Fruit fly (Drosophila melanogaster): ENCODE results near the gene Snmp1.

DNA sequence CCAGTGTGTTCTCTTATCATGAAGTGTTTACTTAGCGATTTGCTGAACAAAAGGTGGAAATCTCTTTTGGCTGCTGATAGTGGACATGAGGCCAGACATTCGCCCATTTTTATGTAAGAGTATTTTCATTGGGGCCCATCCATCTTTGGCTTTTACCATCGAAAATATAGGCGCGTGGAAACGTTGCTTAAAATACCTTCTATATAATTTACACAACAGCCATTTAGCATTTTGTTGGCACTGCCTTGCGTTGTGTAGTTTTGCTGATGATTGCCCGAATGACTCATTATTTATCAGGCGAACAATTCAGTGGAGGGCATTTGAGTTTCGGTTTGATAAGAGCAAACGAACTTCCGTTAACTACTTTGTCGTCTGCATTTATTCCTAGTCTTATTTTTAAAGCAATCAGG is 6.4 kb downstream of the Snmp1 start:
- peak; percentile 44 for TF ChIP-seq CG33017 (tag; optimal IDR thresholded peaks at IDR 0.05)
- peak; percentile 51 for TF ChIP-seq cic (GFP tag; optimal IDR thresholded peaks at IDR 0.05)
- TF ChIP-seq CG7101 (tag; optimal IDR thresholded peaks at IDR 0.05): peak; percentile 8
- peak; percentile 12 for TF ChIP-seq Mnt (GFP tag; optimal IDR thresholded peaks at IDR 0.05)
- TF ChIP-seq Hr96 (GFP tag; optimal IDR thresholded peaks at IDR 0.05): no peak
- no peak for TF ChIP-seq CG11617 (GFP tag; optimal IDR thresholded peaks at IDR 0.05)
- TF ChIP-seq Crg-1 (GFP tag; optimal IDR thresholded peaks at IDR 0.05): peak; percentile 40
- TF ChIP-seq kay (GFP tag; ENCODE audit: borderline replicate concordance): peak; percentile 15
- TF ChIP-seq pad (GFP tag; optimal IDR thresholded peaks at IDR 0.05): no peak
- peak; percentile 15 for TF ChIP-seq CG12768 (GFP tag; optimal IDR thresholded peaks at IDR 0.05)
- TF ChIP-seq Clk (GFP tag; optimal IDR thresholded peaks at IDR 0.05): no peak
- no peak for TF ChIP-seq CG5204 (GFP tag; optimal IDR thresholded peaks at IDR 0.05)
- no peak for TF ChIP-seq CG1620 (GFP tag; optimal IDR thresholded peaks at IDR 0.05)
